Fruit fly (Drosophila melanogaster): Measurements from ENCODE around the gene CG10621.

CG10621 gene

DNA sequence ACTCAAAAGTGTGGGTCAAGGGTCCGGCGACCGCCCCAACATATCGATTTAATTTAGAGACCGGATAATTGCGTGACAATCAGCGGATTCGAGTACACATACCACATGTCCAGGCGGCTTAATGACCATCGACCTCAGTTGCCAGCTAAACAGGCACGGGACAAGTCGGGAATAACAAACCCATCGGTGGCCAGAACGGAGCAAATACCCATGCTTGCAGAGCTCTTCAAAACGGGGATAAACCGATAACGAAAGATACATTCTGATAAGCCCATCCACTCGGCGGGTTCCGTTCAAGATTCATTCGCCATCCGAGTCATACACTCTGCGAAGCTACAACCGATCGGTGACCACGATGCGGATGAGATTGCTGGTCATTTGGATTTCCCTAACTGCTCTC, 36.5 kb upstream of the CG10621 start, which contains the start of gene CG15169:
Gene CG15169 (plus strand): TSS at position 301 of the 400 bp plus-strand sequence.
- no peak for TF ChIP-seq Hr38 (GFP tag; optimal IDR thresholded peaks at IDR 0.05)
- TF ChIP-seq CG10631 (GFP tag; optimal IDR thresholded peaks at IDR 0.05): no peak
- no peak for TF ChIP-seq svp (GFP tag)
- TF ChIP-seq CG3919 (GFP tag; optimal IDR thresholded peaks at IDR 0.05): no peak
- no peak for TF ChIP-seq fkh (GFP tag; optimal IDR thresholded peaks at IDR 0.05)
- TF ChIP-seq CG3032 (tag; optimal IDR thresholded peaks at IDR 0.05): no peak
- no peak for TF ChIP-seq pdm3 (GFP tag; optimal IDR thresholded peaks at IDR 0.05)
- no peak for TF ChIP-seq CG11762 (GFP tag; optimal IDR thresholded peaks at IDR 0.05; ENCODE audit: insufficient read depth)
- TF ChIP-seq CG10669 (GFP tag; optimal IDR thresholded peaks at IDR 0.05): no peak
- TF ChIP-seq CG31627 (GFP tag; optimal IDR thresholded peaks at IDR 0.05): no peak
- no peak for TF ChIP-seq Eip93F (GFP tag; optimal IDR thresholded peaks at IDR 0.05)
- no peak for TF ChIP-seq CG32006 (GFP tag; optimal IDR thresholded peaks at IDR 0.05)
- TF ChIP-seq acj6 (GFP tag; optimal IDR thresholded peaks at IDR 0.05): no peak
- no peak for TF ChIP-seq lz (GFP tag; optimal IDR thresholded peaks at IDR 0.05)
- no peak for TF ChIP-seq Blimp-1 (GFP tag; optimal IDR thresholded peaks at IDR 0.05)
- TF ChIP-seq CG6808 (GFP tag; optimal IDR thresholded peaks at IDR 0.05): no peak
- no peak for TF ChIP-seq topi (GFP tag; optimal IDR thresholded peaks at IDR 0.05)

DNA sequence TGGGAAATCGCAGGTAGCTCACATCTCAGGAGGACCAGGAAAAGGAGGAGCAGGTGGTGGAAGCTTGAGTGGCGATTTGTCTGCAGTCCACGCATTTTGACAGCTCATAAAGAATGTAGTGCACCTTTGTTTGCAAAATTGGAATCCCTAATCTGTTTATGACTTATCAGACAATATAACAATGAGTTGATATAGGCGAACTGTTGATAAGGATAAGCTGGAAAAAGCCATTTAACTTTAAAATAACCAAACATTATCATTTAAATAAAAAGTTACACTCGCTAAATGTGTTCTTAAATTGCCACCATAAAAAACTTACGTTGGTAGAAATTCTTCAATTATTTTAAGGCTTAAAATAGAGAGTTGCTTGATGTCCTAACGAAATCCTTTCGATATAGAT, 35.9 kb upstream of the CG10621 start, which contains the start of gene CG15170:
Gene CG15170 (minus strand): TSS at position 101 of the 400 bp plus-strand sequence.
- TF ChIP-seq Hr4 (GFP tag; optimal IDR thresholded peaks at IDR 0.05) (no peak), cyc (GFP tag; optimal IDR thresholded peaks at IDR 0.05) (no peak), CG3919 (GFP tag; optimal IDR thresholded peaks at IDR 0.05) (no peak), topi (GFP tag; optimal IDR thresholded peaks at IDR 0.05) (no peak), CG34406 (GFP tag; optimal IDR thresholded peaks at IDR 0.05) (no peak), ss (GFP tag; optimal IDR thresholded peaks at IDR 0.05) (no peak), Eip75B (GFP tag; optimal IDR thresholded peaks at IDR 0.05) (no peak)

DNA sequence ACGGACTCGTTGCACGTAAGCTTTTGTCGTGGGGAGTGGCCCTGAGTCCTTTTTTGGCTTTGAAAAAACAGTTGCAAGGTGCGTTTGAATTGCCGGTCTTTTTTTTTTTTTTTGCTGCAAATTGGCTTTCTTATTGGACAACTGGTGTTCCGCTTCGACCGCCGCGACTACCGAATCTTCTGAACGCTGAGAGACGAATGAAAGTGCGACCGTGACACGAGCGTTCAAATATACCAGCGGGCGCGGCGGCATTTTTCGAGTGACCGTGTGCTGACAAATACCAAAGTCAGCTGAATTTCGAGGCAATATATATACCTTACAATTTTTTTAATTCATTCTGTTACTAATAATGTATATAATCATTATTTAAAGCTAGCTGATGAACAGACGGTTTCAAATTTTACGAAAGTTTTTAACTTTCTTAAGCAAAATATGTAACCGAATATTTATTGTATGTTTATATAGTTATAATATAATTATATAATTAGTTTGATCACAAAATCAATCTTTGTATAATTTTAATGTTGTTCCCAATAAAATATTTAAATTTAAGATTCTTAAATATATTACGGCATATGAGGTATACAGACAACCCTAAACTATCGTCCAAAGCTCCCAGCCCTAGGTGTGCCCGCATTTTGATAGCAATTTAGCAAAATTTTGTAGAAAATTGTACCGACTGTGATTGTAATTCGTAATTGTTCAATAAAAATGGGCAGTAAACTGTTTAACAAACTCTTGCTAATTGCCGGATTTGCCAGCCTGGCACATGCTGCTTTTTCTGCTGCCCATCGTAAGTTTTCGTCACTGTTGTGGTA, 33.1 kb upstream of the CG10621 start, which contains the start of the genes Swip-1 and EMC5:
Gene Swip-1 (minus strand): TSS at position 203 of the 818 bp plus-strand sequence.
Gene EMC5 (plus strand): TSS at position 630 of the 818 bp plus-strand sequence.
- TF ChIP-seq CG34406 (GFP tag; optimal IDR thresholded peaks at IDR 0.05) (peak; percentile 48), topi (GFP tag; optimal IDR thresholded peaks at IDR 0.05) (peak; percentile 17), Ets21C (GFP tag; optimal IDR thresholded peaks at IDR 0.05) (no peak), CG6808 (GFP tag; optimal IDR thresholded peaks at IDR 0.05) (peak; percentile 35), Hr4 (GFP tag; optimal IDR thresholded peaks at IDR 0.05) (peak; percentile 49), CG8119 (GFP tag; IDR thresholded peaks at IDR 0.05) (0 out of 3 replicates have a peak, but pooled peaks have one; percentile 38), lz (GFP tag; optimal IDR thresholded peaks at IDR 0.05) (peak; percentile 26), CG1621 (tag; optimal IDR thresholded peaks at IDR 0.05) (no peak), pdm3 (GFP tag; optimal IDR thresholded peaks at IDR 0.05) (peak; percentile 2), CG10631 (GFP tag; optimal IDR thresholded peaks at IDR 0.05) (peak; percentile 71), Ets96B (tag; optimal IDR thresholded peaks at IDR 0.05) (peak; percentile 46), CG11294 (GFP tag; IDR thresholded peaks at IDR 0.05) (no peak), esn (GFP tag; optimal IDR thresholded peaks at IDR 0.05) (peak; percentile 61), ss (GFP tag; optimal IDR thresholded peaks at IDR 0.05) (no peak), Sox102F (GFP tag; optimal IDR thresholded peaks at IDR 0.05) (peak; percentile 38), achi (GFP tag; optimal IDR thresholded peaks at IDR 0.05) (peak; percentile 20), acj6 (GFP tag; optimal IDR thresholded peaks at IDR 0.05) (peak; percentile 35), CG10669 (GFP tag; optimal IDR thresholded peaks at IDR 0.05) (peak; percentile 9), salr (GFP tag; optimal IDR thresholded peaks at IDR 0.05) (peak in 1 of 2 experiments; percentile 58), CG4318 (GFP tag; optimal IDR thresholded peaks at IDR 0.05) (peak; percentile 33), OdsH (GFP tag; optimal IDR thresholded peaks at IDR 0.05) (peak; percentile 36), cyc (GFP tag; optimal IDR thresholded peaks at IDR 0.05) (no peak), CG6792 (GFP tag; optimal IDR thresholded peaks at IDR 0.05) (no peak), Eip75B (GFP tag; optimal IDR thresholded peaks at IDR 0.05) (peak; percentile 18), CG32006 (GFP tag; optimal IDR thresholded peaks at IDR 0.05) (peak; percentile 48), Sox14 (GFP tag; optimal IDR thresholded peaks at IDR 0.05) (peak; percentile 10), CG3032 (tag; optimal IDR thresholded peaks at IDR 0.05) (peak; percentile 66), CG3919 (GFP tag; optimal IDR thresholded peaks at IDR 0.05) (peak; percentile 50), Eip78C (GFP tag) (peak; percentile 56), CG6854 (GFP tag; optimal IDR thresholded peaks at IDR 0.05) (peak; percentile 44), eg (GFP tag; IDR thresholded peaks at IDR 0.05) (peak; percentile 19; the same call in 2 of the 3 replicates), fd85E (GFP tag; optimal IDR thresholded peaks at IDR 0.05) (no peak), Hr39 (GFP tag; optimal IDR thresholded peaks at IDR 0.05) (no peak), CG7368 (GFP tag; optimal IDR thresholded peaks at IDR 0.05) (no peak), CG31627 (GFP tag; optimal IDR thresholded peaks at IDR 0.05) (peak; percentile 26), net (GFP tag; optimal IDR thresholded peaks at IDR 0.05) (peak; percentile 20), CG11762 (GFP tag; optimal IDR thresholded peaks at IDR 0.05; ENCODE audit: insufficient read depth) (no peak)
